Fruit fly (Drosophila melanogaster): ENCODE results near the gene CG13806.

The CG13806 gene

dm6 chr3L:2265692-2266444, at the start of gene CG13806, which contains the start of gene ecd:
Gene CG13806, plus strand, starts transcription at chr3L:2266394.
Gene ecd, minus strand, starts transcription at chr3L:2265857.
- TF ChIP-seq Fer2 (tag; optimal IDR thresholded peaks at IDR 0.05) = peak; percentile 5
- TF ChIP-seq CG11093 (GFP tag; IDR thresholded peaks at IDR 0.05) = no peak
- TF ChIP-seq CG6683 (GFP tag; optimal IDR thresholded peaks at IDR 0.05) = no peak
- peak; percentile 60 for TF ChIP-seq gfzf (GFP tag; optimal IDR thresholded peaks at IDR 0.05)
- no peak for TF ChIP-seq CG13296 (GFP tag; optimal IDR thresholded peaks at IDR 0.05)
- TF ChIP-seq cas (GFP tag; IDR thresholded peaks at IDR 0.05) = no peak; the same call in 1 of the 2 replicates
- TF ChIP-seq fd102C (GFP tag; optimal IDR thresholded peaks at IDR 0.05) = no peak
- peak; percentile 77 for TF ChIP-seq HmgD (GFP tag; optimal IDR thresholded peaks at IDR 0.05)
- peak; percentile 39 for TF ChIP-seq Ets97D (GFP tag; optimal IDR thresholded peaks at IDR 0.05)
- TF ChIP-seq zfh2 (GFP tag; optimal IDR thresholded peaks at IDR 0.05) = peak; percentile 67
- TF ChIP-seq NC2α (GFP tag; optimal IDR thresholded peaks at IDR 0.05) = no peak
- peak; percentile 55; the same call in 1 of the 2 replicates for TF ChIP-seq Xrp1 (GFP tag; IDR thresholded peaks at IDR 0.05)
- no peak for TF ChIP-seq CG6765 (GFP tag; optimal IDR thresholded peaks at IDR 0.05)
- no peak for TF ChIP-seq shn (GFP tag; optimal IDR thresholded peaks at IDR 0.05)
- TF ChIP-seq Dll (GFP tag; IDR thresholded peaks at IDR 0.05; ENCODE audit: partially characterized antibody) = peak; percentile 90
- peak; percentile 3 for TF ChIP-seq dmrt11E (tag; optimal IDR thresholded peaks at IDR 0.05)
- no peak for TF ChIP-seq CG17829 (tag; optimal IDR thresholded peaks at IDR 0.05)
- peak; percentile 91 for TF ChIP-seq CG34224 (GFP tag; IDR thresholded peaks at IDR 0.05; ENCODE audit: partially characterized antibody)
- peak; percentile 2 for TF ChIP-seq CG13775 (GFP tag; optimal IDR thresholded peaks at IDR 0.05)
- TF ChIP-seq CG9876 (GFP tag; optimal IDR thresholded peaks at IDR 0.05) = peak; percentile 26
- TF ChIP-seq CG17186 (GFP tag; optimal IDR thresholded peaks at IDR 0.05) = peak; percentile 80
- TF ChIP-seq Neu2 (GFP tag; optimal IDR thresholded peaks at IDR 0.05; ENCODE audit: borderline replicate concordance) = no peak
- peak; percentile 83 for TF ChIP-seq CG33213 (GFP tag; optimal IDR thresholded peaks at IDR 0.05)
- no peak for TF ChIP-seq CG12071 (GFP tag; optimal IDR thresholded peaks at IDR 0.05)
- peak; percentile 38 for TF ChIP-seq Ptx1 (GFP tag; IDR thresholded peaks at IDR 0.05)
- TF ChIP-seq esg (GFP tag; conservative IDR thresholded peaks at IDR 0.05) = no peak
- peak; percentile 71 for TF ChIP-seq sob (GFP tag; IDR thresholded peaks at IDR 0.05)
- no peak for TF ChIP-seq HHEX (GFP tag; optimal IDR thresholded peaks at IDR 0.05)
- no peak for TF ChIP-seq CG7271 (tag; optimal IDR thresholded peaks at IDR 0.05)
- no peak for TF ChIP-seq tap (tag; optimal IDR thresholded peaks at IDR 0.05)
- no peak for TF ChIP-seq CG4707 (GFP tag; optimal IDR thresholded peaks at IDR 0.05)
- TF ChIP-seq CG7786 (GFP tag; optimal IDR thresholded peaks at IDR 0.05) = peak; percentile 46
- TF ChIP-seq CG8944 (GFP tag; optimal IDR thresholded peaks at IDR 0.05) = peak; percentile 43
- no peak for TF ChIP-seq schlank (tag; optimal IDR thresholded peaks at IDR 0.05)
- peak; percentile 98 for TF ChIP-seq Bgb (GFP tag; IDR thresholded peaks at IDR 0.05; ENCODE audit: partially characterized antibody)
- TF ChIP-seq pnt (GFP tag; optimal IDR thresholded peaks at IDR 0.05) = peak; percentile 4
- no peak for TF ChIP-seq CG7556 (GFP tag; optimal IDR thresholded peaks at IDR 0.05)
- TF ChIP-seq CG14710 (tag; optimal IDR thresholded peaks at IDR 0.05) = peak; percentile 73
- TF ChIP-seq CG30403 (GFP tag; optimal IDR thresholded peaks at IDR 0.05) = peak; percentile 48
- no peak for TF ChIP-seq CG6689 (GFP tag; IDR thresholded peaks at IDR 0.05)
- peak; percentile 96 for TF ChIP-seq BEAF-32 (GFP tag; optimal IDR thresholded peaks at IDR 0.05)
- TF ChIP-seq Xbp1 (GFP tag; optimal IDR thresholded peaks at IDR 0.05) = peak; percentile 60
- peak; percentile 98 for TF ChIP-seq amos (GFP tag; IDR thresholded peaks at IDR 0.05; ENCODE audit: partially characterized antibody)
- peak; percentile 26 for TF ChIP-seq CG16863 (GFP tag; optimal IDR thresholded peaks at IDR 0.05)
- no peak for TF ChIP-seq Elba2 (GFP tag; optimal IDR thresholded peaks at IDR 0.05)
- TF ChIP-seq ftz-f1 (GFP tag; optimal IDR thresholded peaks at IDR 0.05) = peak; percentile 40
- peak; percentile 98 for TF ChIP-seq Opbp (GFP tag; IDR thresholded peaks at IDR 0.05; ENCODE audit: partially characterized antibody)
- TF ChIP-seq Gug (GFP tag; IDR thresholded peaks at IDR 0.05) = peak; percentile 72; the same call in 2 of the 4 replicates
- TF ChIP-seq Myb (GFP tag; optimal IDR thresholded peaks at IDR 0.05) = peak; percentile 70

All from whole organism, embryonic.